Worm (Caenorhabditis elegans): ENCODE data around the gene ccf-1.

DNA sequence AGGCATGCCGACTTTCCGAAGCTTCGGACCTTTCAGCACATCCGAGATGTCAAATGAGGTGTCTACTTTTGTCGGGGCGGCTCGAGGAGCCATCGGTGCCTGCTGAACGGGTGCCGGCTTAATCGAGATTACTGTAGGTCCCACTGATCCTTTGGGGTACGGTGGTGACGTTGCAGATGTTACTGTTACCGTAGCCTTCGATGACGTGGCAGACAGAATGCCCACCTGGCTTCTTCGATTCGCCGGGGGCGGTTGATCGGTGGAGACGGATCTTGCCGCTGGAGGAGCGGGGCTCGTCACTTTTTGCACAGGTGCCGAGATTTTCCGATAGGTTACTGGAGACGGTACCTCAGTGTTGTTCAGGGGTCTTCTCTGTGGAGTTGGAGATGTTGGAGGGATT lies 48.4 kb downstream of the ccf-1 start:
- TF ChIP-seq tag-97 (GFP tag; IDR thresholded peaks at IDR 0.05): no peak
- no peak for TF ChIP-seq egl-27 (tag; optimal IDR thresholded peaks at IDR 0.05)
- TF ChIP-seq nhr-25 (tag; optimal IDR thresholded peaks at IDR 0.05; ENCODE audit: borderline replicate concordance, insufficient read depth): no peak
- no peak for TF ChIP-seq F44E2.7 (GFP tag; IDR thresholded peaks at IDR 0.05)
- TF ChIP-seq snpc-4 (tag; optimal IDR thresholded peaks at IDR 0.05): no peak
- no peak for TF ChIP-seq dpl-1 (GFP tag; optimal IDR thresholded peaks at IDR 0.05)

Measured in whole organism, L4 larva.